Fruit fly (Drosophila melanogaster) whole organism, pupa: Measurements from ENCODE around the gene CG12576.

Experiments
- CG10348 ChIP-seq: fragments of 200-800 bp; sonication (Bioruptor generic); IDR thresholded peaks from 2 replicates; pipeline ENCODE4 v1.3.6; 2022; ENCODE audit warnings: missing biosample characterization, missing genetic modification characterization
- CG12605 ChIP-seq: fragments of 200-800 bp; sonication (Bioruptor generic); IDR thresholded peaks from 2 replicates; pipeline ENCODE4 v1.3.6; 2022; ENCODE audit warnings: missing biosample characterization, missing genetic modification characterization
- CG14655 ChIP-seq: fragments of 200-800 bp; sonication (Bioruptor generic); optimal IDR thresholded peaks from 3 replicates; lab custom pipeline; 2017; ENCODE audit warnings: mild to moderate bottlenecking, missing biosample characterization, missing genetic modification reagents, missing genetic modification characterization
- CG34367 ChIP-seq: fragments of 200-800 bp; sonication (Bioruptor generic); optimal IDR thresholded peaks from 2 replicates; lab custom pipeline; 2018; ENCODE audit warnings: missing biosample characterization, mild to moderate bottlenecking, missing genetic modification characterization
- CG4496 ChIP-seq: fragments of 200-800 bp; sonication (Bioruptor generic); IDR thresholded peaks from 3 replicates; pipeline ENCODE4 v1.3.6; 2022; ENCODE audit warnings: missing biosample characterization, missing genetic modification characterization
- CG9948 ChIP-seq: fragments of 200-800 bp; sonication (Bioruptor generic); optimal IDR thresholded peaks from 2 replicates; lab custom pipeline; 2018; ENCODE audit warnings: missing biosample characterization, mild to moderate bottlenecking, missing genetic modification characterization, moderate library complexity
- D1 ChIP-seq: fragments of 200-800 bp; sonication (Bioruptor generic); optimal IDR thresholded peaks from 2 replicates; lab custom pipeline; 2018; ENCODE audit warnings: missing biosample characterization, mild to moderate bottlenecking, missing genetic modification characterization, moderate library complexity
- EcR ChIP-seq: fragments of 200-800 bp; sonication (Bioruptor generic); optimal IDR thresholded peaks from 3 replicates; lab custom pipeline; 2019; ENCODE audit warnings: missing biosample characterization, missing genetic modification characterization, mild to moderate bottlenecking, moderate library complexity, missing genetic modification reagents
- Pif1B ChIP-seq: fragments of 200-800 bp; sonication (Bioruptor generic); optimal IDR thresholded peaks from 3 replicates; lab custom pipeline; 2016; ENCODE audit warnings: missing biosample characterization, missing genetic modification characterization
- gl ChIP-seq: fragments of 200-800 bp; sonication (Bioruptor generic); optimal IDR thresholded peaks from 2 replicates; lab custom pipeline; 2018; ENCODE audit warnings: missing biosample characterization, mild to moderate bottlenecking, missing genetic modification characterization

- no peak for TF ChIP-seq Pif1B
- TF ChIP-seq CG34367 (tag; lab: Kevin White, UChicago): no peak
- no peak for TF ChIP-seq CG10348 (GFP tag; lab: Robert Waterston, UW)
- TF ChIP-seq D1: no peak
- TF ChIP-seq gl (tag; lab: Kevin White, UChicago): no peak
- no peak for TF ChIP-seq CG12605 (GFP tag; lab: Robert Waterston, UW)
- no peak for TF ChIP-seq CG4496 (GFP tag; lab: Robert Waterston, UW)
- no peak for TF ChIP-seq CG9948 (tag; lab: Kevin White, UChicago)
- TF ChIP-seq EcR (GFP tag; lab: Kevin White, UChicago): no peak
- no peak for TF ChIP-seq CG14655
Observed at dm6 chrX:22474881-22475280, 7.3 kb downstream of the CG12576 start.
